Fruit fly (Drosophila melanogaster): Measurements from ENCODE around the gene CG14397.
A peak's percentile ranks its signal among the peaks of the same experiment; 100 is the strongest.

CG14397 gene

DNA sequence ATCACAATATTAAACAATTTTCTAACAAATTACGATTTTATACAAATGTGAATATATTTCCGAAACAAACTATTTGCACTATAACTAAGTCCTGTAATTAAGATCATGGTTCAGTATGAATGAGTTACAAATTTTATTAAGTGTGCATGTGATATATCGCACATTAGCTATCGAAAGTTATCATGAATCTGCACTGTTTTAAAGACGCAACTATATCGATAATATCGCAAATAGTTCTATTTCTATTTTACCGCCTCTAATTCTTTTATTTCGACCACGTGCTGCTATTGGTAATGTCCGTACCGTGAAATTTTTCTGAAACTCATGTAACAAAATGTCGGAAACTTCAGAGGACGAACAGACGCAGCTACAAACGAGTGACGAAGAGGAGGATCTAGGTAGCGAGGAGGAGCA lies 52.0 kb downstream of the CG14397 start, which contains the start of gene pths (continued):
- TF ChIP-seq CG15601 (tag; optimal IDR thresholded peaks at IDR 0.05) (no peak), exex (tag; optimal IDR thresholded peaks at IDR 0.05) (no peak), CG17802 (tag; optimal IDR thresholded peaks at IDR 0.05) (peak; percentile 95)

Data from whole organism, embryonic.